Worm (Caenorhabditis elegans) whole organism, young adult: Measurements from ENCODE around the gene Y54G9A.9.

Experiments used
- F37B4.10 ChIP-seq: fragments of 200-800 bp; sonication (Bioruptor generic); IDR thresholded peaks from 2 replicates; pipeline ENCODE4 v1.3.6; 2022; ENCODE audit warnings: missing genetic modification characterization, missing compliant biosample characterization
- F39B2.1 ChIP-seq: fragments of 200-800 bp; sonication (Bioruptor generic); IDR thresholded peaks from 2 replicates; pipeline ENCODE4 v1.3.6; 2022; ENCODE audit warnings: missing genetic modification reagents, missing genetic modification characterization, missing compliant biosample characterization
- Y95B8A.8 ChIP-seq: fragments of 200-800 bp; sonication (Bioruptor generic); IDR thresholded peaks from 2 replicates; pipeline ENCODE4 v1.3.6; 2022; ENCODE audit warnings: missing genetic modification reagents, missing genetic modification characterization, missing compliant biosample characterization
- ama-1 ChIP-seq, 3 experiments: fragments of 150-350 bp in 1 of 3; sonication (generic microtip) in 2 of 3; optimal IDR thresholded peaks; 2 replicates each; lab custom pipeline; 2014 to 2018; ENCODE audit warnings: missing biosample characterization in 2 of 3, missing genetic modification characterization in 2 of 3, missing genetic modification reagents in 2 of 3
- hlh-26 ChIP-seq: fragments of 200-800 bp; sonication (Bioruptor generic); conservative IDR thresholded peaks from 2 replicates; pipeline ENCODE4 v1.3.6; 2022; ENCODE audit warnings: missing genetic modification reagents, missing genetic modification characterization, missing compliant biosample characterization
- hsf-1 ChIP-seq: fragments of 200-800 bp; sonication (Bioruptor generic); IDR thresholded peaks from 2 replicates; pipeline ENCODE4 v1.3.6; 2022; ENCODE audit warnings: missing genetic modification reagents, missing genetic modification characterization, missing compliant biosample characterization
- lag-1 ChIP-seq: fragments of 200-800 bp; sonication (Bioruptor generic); IDR thresholded peaks from 2 replicates; pipeline ENCODE4 v1.3.6; 2022; ENCODE audit warnings: missing genetic modification reagents, missing genetic modification characterization, missing compliant biosample characterization
- nfya-1 ChIP-seq: sonication (generic microtip); optimal IDR thresholded peaks from 2 replicates; lab custom pipeline; 2017; ENCODE audit warnings: antibody characterized with exemption, missing compliant biosample characterization, missing genetic modification characterization, borderline replicate concordance; ENCODE audit not compliant: insufficient read depth
- nfyb-1 ChIP-seq: fragments of 200-800 bp; sonication (Bioruptor generic); IDR thresholded peaks from 2 replicates; pipeline ENCODE4 v1.3.6; 2022; ENCODE audit warnings: missing genetic modification reagents, missing genetic modification characterization, missing compliant biosample characterization
- pha-4 ChIP-seq: fragments of 150-350 bp; sonication (generic microtip); optimal IDR thresholded peaks from 2 replicates; lab custom pipeline; 2014; ENCODE audit warnings: missing biosample characterization, missing genetic modification reagents, missing genetic modification characterization
- rec-8 ChIP-seq, 2 experiments: sonication (generic microtip); optimal IDR thresholded peaks; 2 replicates each; lab custom pipeline; 2016; ENCODE audit warnings: mild to moderate bottlenecking in 2 of 2, missing genetic modification characterization in 2 of 2, missing genetic modification reagents in 2 of 2, missing genotype in 2 of 2, missing biosample characterization in 1 of 2, missing compliant biosample characterization in 1 of 2, moderate library complexity in 1 of 2
- snpc-4 ChIP-seq, 5 experiments: fragments of 150-350 bp in 1 of 5; sonication (generic microtip) in 4 of 5; optimal IDR thresholded peaks; 2 replicates each; lab custom pipeline; 2014 to 2018; ENCODE audit warnings: missing genetic modification characterization in 5 of 5, missing biosample characterization in 3 of 5, antibody characterized with exemption in 2 of 5, mild to moderate bottlenecking in 2 of 5, missing compliant biosample characterization in 2 of 5, missing genotype in 2 of 5, moderate library complexity in 2 of 5, missing genetic modification reagents in 1 of 5
- ztf-28 ChIP-seq: fragments of 200-800 bp; sonication (Bioruptor generic); IDR thresholded peaks from 2 replicates; pipeline ENCODE4 v1.3.6; 2022; ENCODE audit warnings: missing genetic modification reagents, missing genetic modification characterization, missing compliant biosample characterization

- TF ChIP-seq ztf-28 (GFP tag; lab: Robert Waterston, UW) (no peak), rec-8 (tag; optimal IDR thresholded peaks at IDR 0.05; lab: Kevin White, UChicago) (no peak), ama-1 (optimal IDR thresholded peaks at IDR 0.05; lab: Kevin White, UChicago) (no peak), ama-1 (GFP tag; optimal IDR thresholded peaks at IDR 0.05; lab: Kevin White, UChicago) (no peak), hlh-26 (no peak), nfyb-1 (GFP tag; lab: Robert Waterston, UW) (no peak), snpc-4 (GFP tag; optimal IDR thresholded peaks at IDR 0.05; lab: Kevin White, UChicago) (no peak), snpc-4 (tag; optimal IDR thresholded peaks at IDR 0.05; lab: Kevin White, UChicago) (no peak), F39B2.1 (GFP tag; lab: Robert Waterston, UW) (no peak), nfya-1 (no peak), Y95B8A.8 (no peak), F37B4.10 (GFP tag; lab: Robert Waterston, UW) (no peak), pha-4 (tag; lab: Kevin White, UChicago) (no peak), lag-1 (GFP tag; lab: Robert Waterston, UW) (no peak), hsf-1 (GFP tag; lab: Robert Waterston, UW) (no peak)
Observed at ce11 chrII:13751030-13751429, 21.5 kb downstream of the Y54G9A.9 start.
